Worm (Caenorhabditis elegans) whole organism, midembryonic: ENCODE measurements around the gene B0507.6.
A peak's percentile ranks its signal among the peaks of the same experiment; 100 is the strongest.

Experiments used
- T22C8.4 ChIP-seq: fragments of 200-800 bp; sonication (Bioruptor generic); IDR thresholded peaks from 2 replicates; pipeline ENCODE4 v1.3.6; 2022; ENCODE audit warnings: missing genetic modification characterization, missing compliant biosample characterization
- cog-1 ChIP-seq: sonication (generic microtip); optimal IDR thresholded peaks from 2 replicates; lab custom pipeline; 2016; ENCODE audit warnings: missing genetic modification characterization, missing compliant biosample characterization
- flt-1 ChIP-seq: fragments of 200-800 bp; sonication (Bioruptor generic); IDR thresholded peaks from 2 replicates; pipeline ENCODE4 v1.3.6; 2022; ENCODE audit warnings: missing genetic modification characterization, missing compliant biosample characterization
- klf-2 ChIP-seq: fragments of 200-800 bp; sonication (Bioruptor generic); conservative IDR thresholded peaks from 2 replicates; pipeline ENCODE4 v1.3.6; 2022; ENCODE audit warnings: missing genetic modification reagents, missing genetic modification characterization, missing compliant biosample characterization
- med-1 ChIP-seq: sonication (generic microtip); optimal IDR thresholded peaks from 2 replicates; lab custom pipeline; 2017; ENCODE audit warnings: missing genetic modification characterization, mild to moderate bottlenecking, missing compliant biosample characterization, antibody characterized with exemption, missing genetic modification reagents; ENCODE audit not compliant: insufficient read depth
- ref-1 ChIP-seq: fragments of 200-800 bp; sonication (Bioruptor generic); conservative IDR thresholded peaks from 2 replicates; pipeline ENCODE4 v1.3.6; 2022; ENCODE audit warnings: missing genetic modification reagents, missing genetic modification characterization, missing compliant biosample characterization
- tab-1 ChIP-seq: fragments of 200-800 bp; sonication (Bioruptor generic); IDR thresholded peaks from 2 replicates; pipeline ENCODE4 v1.3.6; 2022; ENCODE audit warnings: missing genetic modification characterization, missing compliant biosample characterization
- ztf-23 ChIP-seq: fragments of 200-800 bp; sonication (Bioruptor generic); IDR thresholded peaks from 2 replicates; pipeline ENCODE4 v1.3.6; 2022; ENCODE audit warnings: missing genetic modification reagents, missing genetic modification characterization, missing compliant biosample characterization
- ztf-29 ChIP-seq: fragments of 200-800 bp; sonication (Bioruptor generic); IDR thresholded peaks from 2 replicates; pipeline ENCODE4 v1.3.6; 2022; ENCODE audit warnings: missing genetic modification reagents, missing genetic modification characterization, missing compliant biosample characterization

B0507.6 gene

ce11 chrV:8785526-8785925 lies 39.6 kb downstream of the B0507.6 start:
- TF ChIP-seq med-1 (GFP tag; lab: Kevin White, UChicago) (no peak), flt-1 (peak; percentile 73), T22C8.4 (GFP tag; lab: Robert Waterston, UW) (no peak), klf-2 (GFP tag; lab: Robert Waterston, UW) (no peak), ref-1 (GFP tag; lab: Robert Waterston, UW) (no peak), cog-1 (tag; lab: Kevin White, UChicago) (peak; percentile 27), ztf-29 (GFP tag; lab: Robert Waterston, UW) (peak; percentile 75), ztf-23 (GFP tag; lab: Robert Waterston, UW) (peak; percentile 60), tab-1 (GFP tag; lab: Robert Waterston, UW) (peak; percentile 70; the same call in 1 of the 2 replicates)

DNA sequence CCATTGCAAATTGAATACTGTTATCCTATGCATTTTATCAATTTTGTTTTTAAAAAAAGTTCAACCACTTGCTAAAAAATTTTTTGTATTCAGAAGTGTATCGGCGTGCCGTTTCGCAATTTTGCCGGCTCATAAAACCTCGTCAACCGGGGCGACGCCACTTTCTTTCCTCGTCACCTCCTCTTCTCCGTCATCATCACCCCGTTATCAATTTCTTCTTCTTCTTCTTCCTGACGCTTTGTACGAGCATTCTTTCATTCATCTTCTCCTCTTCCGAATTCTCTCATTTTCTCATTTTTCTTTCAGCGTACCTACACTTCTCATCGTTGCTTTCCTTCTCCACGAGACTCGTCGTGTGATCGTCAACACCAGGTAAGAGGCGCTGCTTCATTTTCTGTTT lies 40.3 kb downstream of the B0507.6 start, which contains the start of gene sup-37:
Gene sup-37, plus strand, starts transcription at position 301 of the 400 bp plus-strand sequence.
- TF ChIP-seq flt-1: no peak
- no peak for TF ChIP-seq tab-1 (GFP tag; lab: Robert Waterston, UW)
- no peak for TF ChIP-seq ref-1 (GFP tag; lab: Robert Waterston, UW)
- no peak for TF ChIP-seq klf-2 (GFP tag; lab: Robert Waterston, UW)
- no peak for TF ChIP-seq ztf-29 (GFP tag; lab: Robert Waterston, UW)
- no peak for TF ChIP-seq ztf-23 (GFP tag; lab: Robert Waterston, UW)
- no peak for TF ChIP-seq med-1 (GFP tag; lab: Kevin White, UChicago)
- TF ChIP-seq cog-1 (tag; lab: Kevin White, UChicago): no peak
- TF ChIP-seq T22C8.4 (GFP tag; lab: Robert Waterston, UW): no peak

DNA sequence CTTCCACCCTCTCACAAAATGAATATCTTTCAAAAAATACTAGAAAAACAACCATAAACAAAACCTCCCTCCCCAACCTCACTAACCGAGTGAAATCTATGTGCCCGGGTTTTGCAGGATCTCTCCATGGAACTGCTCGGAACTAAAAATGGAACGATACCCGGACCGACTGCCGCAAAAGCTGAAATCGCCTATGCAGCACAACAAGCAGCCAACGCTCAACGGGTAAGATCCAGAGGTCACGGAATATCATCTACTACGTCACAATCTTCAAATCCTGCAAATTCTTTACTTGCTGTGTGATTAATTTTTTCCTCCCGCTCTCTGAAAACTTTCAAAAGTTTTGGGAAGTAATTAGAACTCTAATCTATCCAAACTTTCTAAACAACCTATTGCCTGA lies 43.4 kb downstream of the B0507.6 start:
- TF ChIP-seq ref-1 (GFP tag; lab: Robert Waterston, UW): no peak
- TF ChIP-seq klf-2 (GFP tag; lab: Robert Waterston, UW): no peak

ce11 chrV:8792814-8793213 lies 46.9 kb downstream of the B0507.6 start:
- TF ChIP-seq med-1 (GFP tag; lab: Kevin White, UChicago) (no peak), T22C8.4 (GFP tag; lab: Robert Waterston, UW) (peak; percentile 51), ref-1 (GFP tag; lab: Robert Waterston, UW) (no peak)

- no peak for TF ChIP-seq ztf-23 (GFP tag; lab: Robert Waterston, UW)
- TF ChIP-seq ref-1 (GFP tag; lab: Robert Waterston, UW): no peak
- no peak for TF ChIP-seq ztf-29 (GFP tag; lab: Robert Waterston, UW)
- no peak for TF ChIP-seq med-1 (GFP tag; lab: Kevin White, UChicago)
- no peak for TF ChIP-seq flt-1
- no peak for TF ChIP-seq T22C8.4 (GFP tag; lab: Robert Waterston, UW)
- TF ChIP-seq klf-2 (GFP tag; lab: Robert Waterston, UW): no peak
- TF ChIP-seq tab-1 (GFP tag; lab: Robert Waterston, UW): no peak
- no peak for TF ChIP-seq cog-1 (tag; lab: Kevin White, UChicago)
Measured at ce11 chrV:8795499-8795898, 49.5 kb downstream of the B0507.6 start.

- TF ChIP-seq cog-1 (tag; lab: Kevin White, UChicago): no peak
- no peak for TF ChIP-seq ref-1 (GFP tag; lab: Robert Waterston, UW)
- TF ChIP-seq med-1 (GFP tag; lab: Kevin White, UChicago): no peak
- TF ChIP-seq T22C8.4 (GFP tag; lab: Robert Waterston, UW): no peak
- no peak for TF ChIP-seq flt-1
- TF ChIP-seq tab-1 (GFP tag; lab: Robert Waterston, UW): no peak
- no peak for TF ChIP-seq ztf-23 (GFP tag; lab: Robert Waterston, UW)
- no peak for TF ChIP-seq ztf-29 (GFP tag; lab: Robert Waterston, UW)
- TF ChIP-seq klf-2 (GFP tag; lab: Robert Waterston, UW): no peak
Measured at ce11 chrV:8796246-8796645, 50.3 kb downstream of the B0507.6 start.

- TF ChIP-seq flt-1 (no peak; the same call in 1 of the 2 replicates), ztf-23 (GFP tag; lab: Robert Waterston, UW) (no peak), klf-2 (GFP tag; lab: Robert Waterston, UW) (no peak), ref-1 (GFP tag; lab: Robert Waterston, UW) (no peak)
Measured at ce11 chrV:8796889-8797288, 50.9 kb downstream of the B0507.6 start.

ce11 chrV:8798470-8798869 lies 52.5 kb downstream of the B0507.6 start:
- no peak for TF ChIP-seq med-1 (GFP tag; lab: Kevin White, UChicago)
- no peak for TF ChIP-seq ztf-29 (GFP tag; lab: Robert Waterston, UW)
- TF ChIP-seq ref-1 (GFP tag; lab: Robert Waterston, UW): no peak
- TF ChIP-seq flt-1: no peak
- TF ChIP-seq T22C8.4 (GFP tag; lab: Robert Waterston, UW): no peak
- TF ChIP-seq tab-1 (GFP tag; lab: Robert Waterston, UW): no peak
- no peak for TF ChIP-seq cog-1 (tag; lab: Kevin White, UChicago)
- no peak for TF ChIP-seq ztf-23 (GFP tag; lab: Robert Waterston, UW)
- no peak for TF ChIP-seq klf-2 (GFP tag; lab: Robert Waterston, UW)

ce11 chrV:8799293-8799812 lies 53.4 kb downstream of the B0507.6 start:
- TF ChIP-seq klf-2 (GFP tag; lab: Robert Waterston, UW) (no peak), med-1 (GFP tag; lab: Kevin White, UChicago) (no peak), ztf-23 (GFP tag; lab: Robert Waterston, UW) (no peak), flt-1 (no peak), ref-1 (GFP tag; lab: Robert Waterston, UW) (no peak), T22C8.4 (GFP tag; lab: Robert Waterston, UW) (no peak), tab-1 (GFP tag; lab: Robert Waterston, UW) (no peak), cog-1 (tag; lab: Kevin White, UChicago) (no peak), ztf-29 (GFP tag; lab: Robert Waterston, UW) (no peak)
